Worm (Caenorhabditis elegans) whole organism, L2 larva: ENCODE measurements around the gene oac-14.
A peak's percentile ranks its signal among the peaks of the same experiment; 100 is the strongest.

ENCODE experiments used
- ceh-82 ChIP-seq: fragments of 150-350 bp; optimal IDR thresholded peaks from 2 replicates; lab custom pipeline; 2014; ENCODE audit warnings: missing biosample characterization, missing genetic modification characterization
- gmeb-1 ChIP-seq: fragments of 150-350 bp; optimal IDR thresholded peaks from 2 replicates; lab custom pipeline; 2014; ENCODE audit warnings: missing biosample characterization, missing genetic modification characterization
- nhr-12 ChIP-seq: fragments of 150-350 bp; optimal IDR thresholded peaks from 2 replicates; lab custom pipeline; 2014; ENCODE audit warnings: missing biosample characterization, missing genetic modification characterization
- nhr-129 ChIP-seq: fragments of 150-350 bp; optimal IDR thresholded peaks from 2 replicates; lab custom pipeline; 2014; ENCODE audit warnings: missing biosample characterization, missing genetic modification characterization
- nhr-25 ChIP-seq: fragments of 150-350 bp; sonication (generic microtip); optimal IDR thresholded peaks from 3 replicates; lab custom pipeline; 2014; ENCODE audit warnings: missing biosample characterization, missing genetic modification characterization
- nhr-77 ChIP-seq: fragments of 150-350 bp; optimal IDR thresholded peaks from 2 replicates; lab custom pipeline; 2014; ENCODE audit warnings: missing biosample characterization, missing genetic modification characterization
- sem-4 ChIP-seq: fragments of 150-350 bp; optimal IDR thresholded peaks from 2 replicates; lab custom pipeline; 2014; ENCODE audit warnings: missing biosample characterization, missing genetic modification reagents, missing genetic modification characterization
- unc-39 ChIP-seq: fragments of 150-350 bp; optimal IDR thresholded peaks from 2 replicates; lab custom pipeline; 2014; ENCODE audit warnings: missing biosample characterization, missing genetic modification characterization
- ztf-11 ChIP-seq: sonication (generic microtip); optimal IDR thresholded peaks from 2 replicates; lab custom pipeline; 2017; ENCODE audit warnings: missing biosample characterization, missing genetic modification characterization

- TF ChIP-seq ztf-11 (tag; lab: Kevin White, UChicago) (no peak), unc-39 (no peak), gmeb-1 (tag; lab: Kevin White, UChicago) (peak; percentile 51), nhr-77 (no peak), sem-4 (tag; lab: Kevin White, UChicago) (no peak), ceh-82 (tag; lab: Kevin White, UChicago) (no peak), nhr-12 (no peak), nhr-25 (tag; lab: Kevin White, UChicago) (no peak), nhr-129 (tag; lab: Kevin White, UChicago) (peak; percentile 41)
Observed at ce11 chrX:10141963-10142431, at the start of gene oac-14.
